Fruit fly (Drosophila melanogaster) whole organism: ENCODE measurements around the gene ex.

Source experiments
- CG8478 ChIP-seq: fragments of >200 bp; optimal IDR thresholded peaks from 2 replicates; lab custom pipeline; 2018; ENCODE audit warnings: inconsistent platforms
- Dll ChIP-seq: fragments of >200 bp; optimal IDR thresholded peaks from 2 replicates; lab custom pipeline; 2017
- EcR ChIP-seq, 2 experiments: fragments of >200 bp; optimal IDR thresholded peaks; 2 replicates each; lab custom pipeline; 2017; ENCODE audit warnings: missing biosample characterization in 2 of 2, missing genetic modification characterization in 2 of 2, missing genetic modification reagents in 2 of 2
- pan ChIP-seq: fragments of >200 bp; optimal IDR thresholded peaks from 2 replicates; lab custom pipeline; 2017
- psq ChIP-seq: fragments of >200 bp; optimal IDR thresholded peaks from 2 replicates; lab custom pipeline; 2017
- usp ChIP-seq: fragments of >200 bp; optimal IDR thresholded peaks from 2 replicates; lab custom pipeline; 2017; ENCODE audit warnings: missing biosample characterization, missing genetic modification characterization, mixed read lengths

DNA sequence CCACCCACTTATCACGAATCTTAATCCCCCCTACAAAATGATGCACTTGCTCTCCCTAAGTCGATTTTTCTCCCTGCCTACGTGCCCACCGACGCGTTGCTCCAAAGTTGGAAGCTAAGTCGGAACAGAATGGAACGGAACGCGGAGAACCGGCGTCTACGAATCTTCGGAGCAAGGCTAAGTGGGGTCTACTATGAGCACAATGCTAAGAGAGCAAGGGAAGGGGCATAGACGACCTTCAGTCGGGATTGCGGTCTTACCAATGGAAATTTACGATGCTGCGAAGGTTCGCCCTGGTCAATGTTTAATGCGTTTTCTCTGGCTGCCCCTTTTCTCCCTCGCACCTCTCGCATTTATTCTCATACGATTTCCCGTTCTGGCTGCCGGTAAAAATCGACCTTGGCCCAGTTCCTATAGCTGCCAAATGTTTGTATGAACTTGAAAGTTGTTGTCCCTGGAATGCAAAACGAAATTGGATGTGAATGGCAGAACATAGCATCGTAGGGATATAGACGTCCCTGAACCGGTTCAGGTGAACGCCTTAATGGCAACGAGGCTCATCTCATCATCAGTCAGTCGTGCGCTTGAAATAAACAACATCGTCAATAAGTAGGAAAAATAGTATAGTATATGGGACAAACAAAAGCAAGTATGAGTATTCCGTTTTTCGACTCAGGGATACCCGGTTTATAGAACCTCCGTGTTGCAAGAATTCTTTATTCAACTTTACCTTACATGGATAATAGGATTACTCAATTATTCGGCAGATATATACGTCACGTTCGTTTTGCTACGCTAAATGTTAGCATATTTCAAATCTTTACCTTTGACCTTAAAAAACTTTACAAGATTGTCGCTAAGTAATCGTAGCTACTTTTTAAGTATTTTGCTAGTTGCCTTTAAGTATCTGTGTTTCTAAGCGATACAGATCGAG is 52.6 kb downstream of the ex start:
- TF ChIP-seq CG8478 (lab: Kevin White, UChicago) (no peak), psq (lab: Kevin White, UChicago) (no peak), usp (GFP tag; lab: Kevin White, UChicago) (no peak), EcR (GFP tag; optimal IDR thresholded peaks at IDR 0.05; lab: Kevin White, UChicago) (no peak), Dll (no peak), pan (lab: Kevin White, UChicago) (no peak)
